Worm (Caenorhabditis elegans) whole organism, young adult: ENCODE results near the gene str-44.

ENCODE experiments used
- F49E8.2 ChIP-seq: sonication (generic microtip); optimal IDR thresholded peaks from 3 replicates; lab custom pipeline; 2017; ENCODE audit warnings: missing genetic modification characterization, mild to moderate bottlenecking, missing compliant biosample characterization, antibody characterized with exemption, moderate library complexity; ENCODE audit not compliant: insufficient read depth
- akir-1 ChIP-seq: fragments of 200-800 bp; sonication (Bioruptor generic); optimal IDR thresholded peaks from 2 replicates; lab custom pipeline; 2018; ENCODE audit warnings: mild to moderate bottlenecking, missing genetic modification characterization, moderate library complexity, missing compliant biosample characterization
- ama-1 ChIP-seq, 3 experiments: fragments of 150-350 bp in 1 of 3; sonication (generic microtip) in 2 of 3; optimal IDR thresholded peaks; 2 replicates each; lab custom pipeline; 2014 to 2018; ENCODE audit warnings: missing biosample characterization in 2 of 3, missing genetic modification characterization in 2 of 3, missing genetic modification reagents in 2 of 3
- chd-7 ChIP-seq: sonication (generic microtip); optimal IDR thresholded peaks from 2 replicates; lab custom pipeline; 2016; ENCODE audit warnings: mild to moderate bottlenecking, missing genetic modification characterization, moderate library complexity, missing compliant biosample characterization
- gei-17 ChIP-seq: fragments of 200-800 bp; sonication (Bioruptor generic); optimal IDR thresholded peaks from 2 replicates; lab custom pipeline; 2018; ENCODE audit warnings: mild to moderate bottlenecking, missing genetic modification characterization, missing compliant biosample characterization
- him-1 ChIP-seq: sonication (generic microtip); optimal IDR thresholded peaks from 2 replicates; lab custom pipeline; 2016; ENCODE audit warnings: missing genotype, missing genetic modification reagents, missing genetic modification characterization, missing compliant biosample characterization
- lin-26 ChIP-seq: fragments of 200-800 bp; sonication (Bioruptor generic); IDR thresholded peaks from 2 replicates; pipeline ENCODE4 v1.3.6; 2022; ENCODE audit warnings: missing genetic modification reagents, missing genetic modification characterization, missing compliant biosample characterization
- madf-3 ChIP-seq: fragments of 200-800 bp; sonication (Bioruptor generic); IDR thresholded peaks from 2 replicates; pipeline ENCODE4 v1.3.6; 2022; ENCODE audit warnings: missing genetic modification reagents, missing genetic modification characterization, missing compliant biosample characterization
- nhr-90 ChIP-seq: sonication (generic microtip); optimal IDR thresholded peaks from 2 replicates; lab custom pipeline; 2016; ENCODE audit warnings: missing genotype, mild to moderate bottlenecking, missing genetic modification characterization, missing compliant biosample characterization
- rcor-1 ChIP-seq: fragments of 200-800 bp; sonication (Bioruptor generic); IDR thresholded peaks from 2 replicates; pipeline ENCODE4 v1.3.6; 2022; ENCODE audit warnings: missing genetic modification reagents, missing genetic modification characterization, missing compliant biosample characterization
- snpc-1.3 ChIP-seq: sonication (generic microtip); optimal IDR thresholded peaks from 2 replicates; lab custom pipeline; 2017; ENCODE audit warnings: missing genetic modification characterization, mild to moderate bottlenecking, missing compliant biosample characterization, antibody characterized with exemption, moderate library complexity, missing genotype, missing genetic modification reagents; ENCODE audit not compliant: insufficient read depth

DNA sequence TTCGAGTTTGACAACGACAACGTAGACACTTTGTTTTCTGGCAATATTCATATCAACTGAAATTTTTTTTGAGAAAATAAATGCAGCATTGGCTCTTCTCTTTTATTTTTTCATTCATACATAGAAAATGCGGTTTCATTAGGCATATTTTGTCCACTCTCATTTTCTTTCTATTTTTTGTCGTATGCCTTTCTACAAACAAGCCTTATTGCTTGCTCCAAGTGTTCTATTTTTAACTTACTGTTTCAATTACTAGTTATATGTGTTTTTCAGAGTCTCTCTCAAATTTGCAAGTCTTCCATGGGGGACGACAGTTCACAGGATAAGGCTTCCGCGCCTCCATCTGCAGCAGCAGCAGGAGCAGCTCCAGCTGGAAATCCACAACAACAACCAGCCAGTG lies 29.0 kb downstream of the str-44 start, which contains the start of gene kcc-1:
- TF ChIP-seq rcor-1 (GFP tag; lab: Robert Waterston, UW): no peak
- TF ChIP-seq chd-7 (tag; lab: Kevin White, UChicago): no peak
- TF ChIP-seq lin-26: no peak
- no peak for TF ChIP-seq ama-1 (optimal IDR thresholded peaks at IDR 0.05; lab: Kevin White, UChicago)
- no peak for TF ChIP-seq ama-1 (GFP tag; optimal IDR thresholded peaks at IDR 0.05; lab: Kevin White, UChicago)
- TF ChIP-seq gei-17 (GFP tag; lab: Kevin White, UChicago): no peak
- TF ChIP-seq snpc-1.3 (tag; lab: Kevin White, UChicago): no peak
- TF ChIP-seq nhr-90 (tag; lab: Kevin White, UChicago): no peak
- no peak for TF ChIP-seq him-1
- TF ChIP-seq madf-3 (GFP tag; lab: Robert Waterston, UW): no peak
- no peak for TF ChIP-seq akir-1 (GFP tag; lab: Kevin White, UChicago)
- no peak for TF ChIP-seq F49E8.2 (tag; lab: Kevin White, UChicago)
